Worm (Caenorhabditis elegans) whole organism, L3 larva: ENCODE results near the gene Y17G7B.3.

Source experiments
- aly-2 ChIP-seq: fragments of 150-350 bp; optimal IDR thresholded peaks from 2 replicates; lab custom pipeline; 2014; ENCODE audit warnings: missing biosample characterization, missing genetic modification characterization
- ceh-28 ChIP-seq: fragments of 150-350 bp; optimal IDR thresholded peaks from 2 replicates; lab custom pipeline; 2014; ENCODE audit warnings: missing biosample characterization, missing genetic modification reagents, missing genetic modification characterization
- nhr-23 ChIP-seq: fragments of 150-350 bp; optimal IDR thresholded peaks from 2 replicates; lab custom pipeline; 2014; ENCODE audit warnings: missing biosample characterization, missing genetic modification reagents, missing genetic modification characterization
- nhr-77 ChIP-seq: fragments of 150-350 bp; optimal IDR thresholded peaks from 2 replicates; lab custom pipeline; 2014; ENCODE audit warnings: missing biosample characterization, missing genetic modification characterization
- tbx-2 ChIP-seq: sonication (generic microtip); optimal IDR thresholded peaks from 2 replicates; lab custom pipeline; 2016; ENCODE audit warnings: mild to moderate bottlenecking, missing genetic modification characterization, missing compliant biosample characterization
- ztf-4 ChIP-seq: fragments of 150-350 bp; optimal IDR thresholded peaks from 2 replicates; lab custom pipeline; 2014; ENCODE audit warnings: missing biosample characterization, missing genetic modification characterization

- no peak for TF ChIP-seq aly-2 (tag; lab: Kevin White, UChicago)
- no peak for TF ChIP-seq nhr-23
- TF ChIP-seq ztf-4 (tag; lab: Kevin White, UChicago), result no peak
- no peak for TF ChIP-seq nhr-77 (tag; lab: Kevin White, UChicago)
- no peak for TF ChIP-seq tbx-2 (tag; lab: Kevin White, UChicago)
- TF ChIP-seq ceh-28 (tag; lab: Kevin White, UChicago), result peak; percentile 73
These were observed 47.7 kb downstream of the Y17G7B.3 start, which contains the start of gene cyn-16 for ce11 chrII:12036516-12036915.
